Worm (Caenorhabditis elegans) whole organism, mixed stage, embryonic: Measurements from ENCODE around the gene chch-3.
"Not testable (repeated sequence)": the region's sequence is repeated elsewhere in the genome, so short reads cannot be mapped to it uniquely, and the experiment has no call there.

Source experiments
- M03D4.4 ChIP-seq: sonication (generic microtip); optimal IDR thresholded peaks from 2 replicates; lab custom pipeline; 2017; ENCODE audit warnings: mild to moderate bottlenecking, missing genetic modification characterization, missing compliant biosample characterization
- bed-3 ChIP-seq: fragments of 200-800 bp; sonication (Bioruptor generic); optimal IDR thresholded peaks from 3 replicates; lab custom pipeline; 2018; ENCODE audit warnings: mild to moderate bottlenecking, missing genetic modification characterization, moderate library complexity, missing compliant biosample characterization
- blmp-1 ChIP-seq: fragments of 150-350 bp; optimal IDR thresholded peaks from 2 replicates; lab custom pipeline; 2014; ENCODE audit warnings: missing biosample characterization, missing genetic modification characterization
- ceh-39 ChIP-seq: fragments of 150-350 bp; optimal IDR thresholded peaks from 2 replicates; lab custom pipeline; 2014; ENCODE audit warnings: missing biosample characterization, missing genetic modification characterization
- ceh-43 ChIP-seq: fragments of 200-800 bp; sonication (Bioruptor generic); optimal IDR thresholded peaks from 2 replicates; lab custom pipeline; 2018; ENCODE audit warnings: mild to moderate bottlenecking, missing genetic modification characterization, moderate library complexity, missing compliant biosample characterization
- ceh-83 ChIP-seq: fragments of 200-800 bp; sonication (Bioruptor generic); optimal IDR thresholded peaks from 2 replicates; lab custom pipeline; 2018; ENCODE audit warnings: mild to moderate bottlenecking, missing genetic modification characterization, missing compliant biosample characterization
- ces-1 ChIP-seq: fragments of 150-350 bp; optimal IDR thresholded peaks from 2 replicates; lab custom pipeline; 2014; ENCODE audit warnings: missing biosample characterization, missing genetic modification reagents, missing genetic modification characterization
- drap-1 ChIP-seq: fragments of 200-800 bp; sonication (Bioruptor generic); optimal IDR thresholded peaks from 3 replicates; lab custom pipeline; 2018; ENCODE audit warnings: mild to moderate bottlenecking, missing genetic modification characterization, missing compliant biosample characterization
- elt-1 ChIP-seq: sonication (generic microtip); optimal IDR thresholded peaks from 2 replicates; lab custom pipeline; 2017; ENCODE audit warnings: missing genetic modification characterization, mild to moderate bottlenecking, missing compliant biosample characterization, antibody characterized with exemption, moderate library complexity, borderline replicate concordance; ENCODE audit not compliant: insufficient read depth
- elt-3 ChIP-seq: fragments of 150-350 bp; optimal IDR thresholded peaks from 2 replicates; lab custom pipeline; 2014; ENCODE audit warnings: missing biosample characterization, missing genetic modification characterization
- flh-1 ChIP-seq: fragments of 200-800 bp; sonication (Bioruptor generic); optimal IDR thresholded peaks from 2 replicates; lab custom pipeline; 2018; ENCODE audit warnings: mild to moderate bottlenecking, missing genetic modification characterization, moderate library complexity, missing compliant biosample characterization
- ham-2 ChIP-seq: fragments of 200-800 bp; sonication (Bioruptor generic); optimal IDR thresholded peaks from 2 replicates; lab custom pipeline; 2018; ENCODE audit warnings: mild to moderate bottlenecking, missing genetic modification characterization, missing compliant biosample characterization
- lin-13 ChIP-seq: fragments of 150-350 bp; optimal IDR thresholded peaks from 2 replicates; lab custom pipeline; 2014; ENCODE audit warnings: missing biosample characterization, missing genetic modification characterization
- lin-32 ChIP-seq: fragments of 200-800 bp; sonication (Bioruptor generic); optimal IDR thresholded peaks from 2 replicates; lab custom pipeline; 2018; ENCODE audit warnings: mild to moderate bottlenecking, missing genetic modification characterization, missing compliant biosample characterization
- lsy-2 ChIP-seq: fragments of 150-350 bp; optimal IDR thresholded peaks from 2 replicates; lab custom pipeline; 2014; ENCODE audit warnings: missing biosample characterization, missing genetic modification characterization
- mab-5 ChIP-seq: fragments of 150-350 bp; optimal IDR thresholded peaks from 2 replicates; lab custom pipeline; 2014; ENCODE audit warnings: missing biosample characterization, missing genetic modification characterization
- mep-1 ChIP-seq: fragments of 150-350 bp; optimal IDR thresholded peaks from 2 replicates; lab custom pipeline; 2017; ENCODE audit warnings: missing biosample characterization, missing genetic modification reagents, missing genetic modification characterization, inconsistent platforms
- mls-2 ChIP-seq: sonication (generic microtip); optimal IDR thresholded peaks from 2 replicates; lab custom pipeline; 2016; ENCODE audit warnings: mild to moderate bottlenecking, missing genetic modification characterization, moderate library complexity, missing compliant biosample characterization
- nhr-2 ChIP-seq: fragments of 150-350 bp; optimal IDR thresholded peaks from 2 replicates; lab custom pipeline; 2014; ENCODE audit warnings: missing biosample characterization, missing genetic modification characterization
- nhr-237 ChIP-seq: fragments of 150-350 bp; optimal IDR thresholded peaks from 2 replicates; lab custom pipeline; 2014; ENCODE audit warnings: missing biosample characterization, missing genetic modification characterization
- nhr-28 ChIP-seq: fragments of 150-350 bp; optimal IDR thresholded peaks from 2 replicates; lab custom pipeline; 2014; ENCODE audit warnings: missing biosample characterization, missing genetic modification characterization
- nhr-76 ChIP-seq: sonication (generic microtip); optimal IDR thresholded peaks from 2 replicates; lab custom pipeline; 2017; ENCODE audit warnings: missing biosample characterization, missing genetic modification characterization
- pha-4 ChIP-seq: fragments of 150-350 bp; optimal IDR thresholded peaks from 2 replicates; lab custom pipeline; 2018; ENCODE audit warnings: missing biosample characterization, missing genetic modification reagents, missing genetic modification characterization
- sem-2 ChIP-seq: fragments of 200-800 bp; sonication (Bioruptor generic); optimal IDR thresholded peaks from 2 replicates; lab custom pipeline; 2018; ENCODE audit warnings: mild to moderate bottlenecking, missing genetic modification characterization, missing compliant biosample characterization
- snpc-4 ChIP-seq: fragments of 150-350 bp; optimal IDR thresholded peaks from 2 replicates; lab custom pipeline; 2014; ENCODE audit warnings: missing biosample characterization, missing genetic modification characterization
- sptf-1 ChIP-seq: sonication (generic microtip); optimal IDR thresholded peaks from 2 replicates; lab custom pipeline; 2017; ENCODE audit warnings: mild to moderate bottlenecking, missing genetic modification characterization, moderate library complexity, missing compliant biosample characterization
- tbx-8 ChIP-seq: fragments of 200-800 bp; sonication (Bioruptor generic); optimal IDR thresholded peaks from 2 replicates; lab custom pipeline; 2018; ENCODE audit warnings: mild to moderate bottlenecking, missing genetic modification characterization, moderate library complexity, missing compliant biosample characterization
- unc-120 ChIP-seq: sonication (generic microtip); optimal IDR thresholded peaks from 2 replicates; lab custom pipeline; 2017; ENCODE audit warnings: missing genetic modification characterization, missing compliant biosample characterization; ENCODE audit not compliant: poor library complexity, severe bottlenecking
- unc-39 ChIP-seq: fragments of 150-350 bp; optimal IDR thresholded peaks from 2 replicates; lab custom pipeline; 2014; ENCODE audit warnings: missing biosample characterization, missing genetic modification characterization
- unc-62 ChIP-seq: fragments of 150-350 bp; optimal IDR thresholded peaks from 2 replicates; lab custom pipeline; 2014; ENCODE audit warnings: missing biosample characterization, missing genetic modification reagents, missing genetic modification characterization
- zip-8 ChIP-seq: fragments of 150-350 bp; optimal IDR thresholded peaks from 2 replicates; lab custom pipeline; 2014; ENCODE audit warnings: missing biosample characterization, missing genetic modification characterization
- ztf-11 ChIP-seq: fragments of 150-350 bp; optimal IDR thresholded peaks from 2 replicates; lab custom pipeline; 2014; ENCODE audit warnings: missing biosample characterization, missing genetic modification characterization

Gene chch-3

DNA sequence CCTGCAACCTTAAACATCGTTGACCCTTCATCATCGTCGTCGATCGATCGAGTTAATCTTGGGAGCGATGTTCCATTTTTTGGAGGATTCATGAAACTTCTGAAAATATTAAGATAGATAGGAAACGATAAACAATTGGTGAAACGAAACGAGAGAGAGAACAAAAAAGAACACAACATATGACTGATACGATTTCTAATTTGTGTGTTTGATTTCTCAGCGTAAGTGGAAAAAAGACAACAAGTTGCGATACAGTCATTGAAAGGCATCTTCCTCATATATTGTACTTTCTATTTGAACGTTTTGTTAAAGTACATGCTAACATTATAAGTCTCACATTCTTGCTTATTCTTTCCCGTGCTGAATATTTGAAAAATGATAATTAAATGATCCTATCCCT is 35.4 kb downstream of the chch-3 start, which contains the start of gene R09D1.12:
R09D1.12 (minus strand) TSS at position 101 of the 400 bp plus-strand sequence.
- TF ChIP-seq ceh-39; nhr-237 (tag; lab: Kevin White, UChicago); unc-120: not testable (repeated sequence)

DNA sequence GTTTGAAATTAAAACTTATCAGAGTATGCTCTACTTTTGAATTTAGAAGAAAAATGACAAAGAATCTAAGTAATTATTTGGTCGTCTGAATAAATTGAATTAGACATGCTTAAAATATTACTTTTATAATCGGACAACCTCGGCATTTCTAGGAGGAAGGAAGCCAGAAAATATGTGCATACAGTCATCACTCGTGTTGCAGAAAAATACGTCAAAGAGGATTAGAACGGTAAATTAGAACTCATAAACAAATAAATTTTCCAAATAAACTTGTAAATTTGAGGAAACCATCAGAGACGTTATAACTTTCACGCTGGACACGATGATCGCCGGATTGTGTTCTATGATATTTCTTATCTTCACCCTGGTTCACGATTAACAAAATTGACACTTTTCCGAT is 37.5 kb downstream of the chch-3 start, which contains the start of gene chil-19:
chil-19 (minus strand) TSS at position 101 of the 400 bp plus-strand sequence.
- no peak for TF ChIP-seq lin-13 (tag; lab: Kevin White, UChicago)
- TF ChIP-seq ces-1 (GFP tag; lab: Kevin White, UChicago), result no peak
- no peak for TF ChIP-seq ceh-39
- no peak for TF ChIP-seq ztf-11 (tag; lab: Kevin White, UChicago)
- no peak for TF ChIP-seq ceh-43 (GFP tag; lab: Kevin White, UChicago)
- no peak for TF ChIP-seq nhr-28 (tag; lab: Kevin White, UChicago)
- TF ChIP-seq mep-1 (tag; lab: Kevin White, UChicago), result no peak
- TF ChIP-seq sptf-1, result no peak
- TF ChIP-seq flh-1 (GFP tag; lab: Kevin White, UChicago), result no peak
- TF ChIP-seq M03D4.4 (tag; lab: Kevin White, UChicago), result no peak
- TF ChIP-seq nhr-237 (tag; lab: Kevin White, UChicago), result no peak
- no peak for TF ChIP-seq pha-4 (tag; lab: Kevin White, UChicago)
- no peak for TF ChIP-seq lin-32 (GFP tag; lab: Kevin White, UChicago)
- TF ChIP-seq lsy-2, result no peak
- TF ChIP-seq unc-62 (GFP tag; lab: Kevin White, UChicago), result no peak
- no peak for TF ChIP-seq sem-2 (GFP tag; lab: Kevin White, UChicago)
- no peak for TF ChIP-seq drap-1 (GFP tag; lab: Kevin White, UChicago)
- no peak for TF ChIP-seq mls-2 (tag; lab: Kevin White, UChicago)
- no peak for TF ChIP-seq nhr-2 (tag; lab: Kevin White, UChicago)
- TF ChIP-seq unc-39 (tag; lab: Kevin White, UChicago), result no peak

DNA sequence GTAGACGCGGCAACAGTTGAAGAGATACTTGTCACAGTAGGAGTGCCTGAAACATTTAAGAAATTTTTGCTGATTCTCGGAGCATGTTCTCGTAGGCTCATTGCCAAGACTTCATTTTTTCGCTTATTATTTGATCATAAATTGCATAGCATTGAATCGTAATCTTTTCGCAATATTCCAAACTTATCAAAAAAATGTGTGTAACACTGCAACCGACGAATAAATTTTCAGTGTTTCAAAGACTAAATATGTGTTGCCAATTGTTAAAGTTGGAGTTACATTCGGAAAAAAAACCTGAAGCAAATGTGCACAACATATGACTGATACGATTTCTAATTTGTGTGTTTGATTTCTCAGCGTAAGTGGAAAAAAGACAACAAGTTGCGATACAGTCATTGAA is 42.6 kb downstream of the chch-3 start, which contains the start of gene R09D1.14:
R09D1.14 (minus strand) TSS at position 101 of the 400 bp plus-strand sequence.
- not testable (repeated sequence) for TF ChIP-seq mab-5 (tag; lab: Kevin White, UChicago); elt-3 (tag; lab: Kevin White, UChicago); sem-2 (GFP tag; lab: Kevin White, UChicago)

DNA sequence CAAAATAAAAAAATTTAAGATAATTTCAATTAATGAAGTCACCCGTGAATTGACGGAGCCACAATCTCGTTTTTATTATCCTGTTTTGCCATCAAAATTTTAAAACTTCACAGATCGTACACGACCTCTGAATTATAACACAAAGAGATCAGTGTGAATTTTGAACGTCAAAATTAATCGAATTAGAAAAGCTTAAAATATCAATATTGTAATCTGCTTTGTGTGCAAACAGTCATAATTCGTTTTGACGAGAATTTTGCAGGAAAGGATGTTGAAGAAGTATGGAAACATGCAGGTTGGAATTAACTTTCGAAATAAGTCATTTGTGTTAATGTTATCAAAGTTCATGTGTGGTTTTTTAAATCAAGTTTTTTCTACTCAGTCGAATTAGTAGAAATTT is 45.1 kb downstream of the chch-3 start, which contains the start of gene chil-21:
chil-21 (minus strand) TSS at position 101 of the 400 bp plus-strand sequence.
- TF ChIP-seq ceh-83 (GFP tag; lab: Kevin White, UChicago); unc-39 (tag; lab: Kevin White, UChicago); elt-1 (tag; lab: Kevin White, UChicago): not testable (repeated sequence)

DNA sequence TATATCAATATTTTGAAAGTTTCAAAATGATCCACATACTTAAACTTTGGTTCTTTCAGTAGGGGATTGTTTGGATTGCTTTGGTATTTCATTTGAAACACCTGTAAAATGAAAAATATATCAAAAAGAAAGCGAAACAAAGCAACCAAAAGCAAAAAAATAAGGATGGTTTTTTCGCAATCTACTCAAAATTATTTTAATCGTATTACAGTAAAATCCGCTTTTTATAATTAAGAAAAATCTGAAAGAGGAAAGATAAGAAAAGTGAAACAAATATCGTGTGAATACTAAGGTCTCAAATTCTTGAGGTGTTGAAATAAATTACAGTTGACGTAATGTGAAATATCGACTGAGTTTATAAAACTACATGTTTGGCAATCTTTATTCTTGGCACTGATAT is 49.3 kb downstream of the chch-3 start, which contains the start of gene chil-22:
chil-22 (minus strand) TSS at position 101 of the 400 bp plus-strand sequence.
- TF ChIP-seq ham-2 (GFP tag; lab: Kevin White, UChicago) (no peak), tbx-8 (no peak), pha-4 (tag; lab: Kevin White, UChicago) (no peak), blmp-1 (tag; lab: Kevin White, UChicago) (no peak), bed-3 (GFP tag; lab: Kevin White, UChicago) (no peak), snpc-4 (tag; lab: Kevin White, UChicago) (no peak), unc-39 (tag; lab: Kevin White, UChicago) (no peak), unc-62 (GFP tag; lab: Kevin White, UChicago) (no peak), lin-13 (tag; lab: Kevin White, UChicago) (no peak), zip-8 (tag; lab: Kevin White, UChicago) (no peak), drap-1 (GFP tag; lab: Kevin White, UChicago) (no peak), nhr-76 (tag; lab: Kevin White, UChicago) (no peak), mep-1 (tag; lab: Kevin White, UChicago) (no peak), unc-120 (no peak), elt-3 (tag; lab: Kevin White, UChicago) (no peak)
